Worm (Caenorhabditis elegans): ENCODE results near the gene flp-8.

ce11 chrX:14831531-14831930, 49.7 kb upstream of the flp-8 start, which contains the start of gene dpf-2:
- TF ChIP-seq flt-1 (GFP tag; IDR thresholded peaks at IDR 0.05) (no peak), T22C8.4 (GFP tag; IDR thresholded peaks at IDR 0.05) (no peak), klf-2 (GFP tag; conservative IDR thresholded peaks at IDR 0.05) (no peak), tab-1 (GFP tag; IDR thresholded peaks at IDR 0.05) (no peak)

Measured in whole organism, midembryonic.